Worm (Caenorhabditis elegans) whole organism, L4 larva: Measurements from ENCODE around the gene his-71.
A peak's percentile ranks its signal among the peaks of the same experiment; 100 is the strongest.

Experiments used
- T26A8.4 ChIP-seq: fragments of 200-800 bp; sonication (Bioruptor generic); IDR thresholded peaks from 2 replicates; pipeline ENCODE4 v1.3.6; 2022; ENCODE audit warnings: missing genetic modification characterization, missing compliant biosample characterization
- Y105C5A.15 ChIP-seq: fragments of 200-800 bp; sonication (Bioruptor generic); IDR thresholded peaks from 2 replicates; pipeline ENCODE4 v1.3.6; 2022; ENCODE audit warnings: missing genetic modification characterization, missing compliant biosample characterization
- Y5F2A.4 ChIP-seq: fragments of 200-800 bp; sonication (Bioruptor generic); optimal IDR thresholded peaks from 2 replicates; lab custom pipeline; 2018; ENCODE audit warnings: mild to moderate bottlenecking, missing genetic modification characterization, missing compliant biosample characterization
- ZK546.5 ChIP-seq, 2 experiments: sonication (generic microtip); optimal IDR thresholded peaks; 2 replicates each; lab custom pipeline; 2017; ENCODE audit warnings: missing biosample characterization in 2 of 2, missing genetic modification characterization in 2 of 2
- aha-1 ChIP-seq: fragments of 150-350 bp; peaks from one replicate; lab custom pipeline; 2014; ENCODE audit warnings: missing biosample characterization, missing genetic modification characterization
- ama-1 ChIP-seq: fragments of 150-350 bp; optimal IDR thresholded peaks from 2 replicates; lab custom pipeline; 2014; ENCODE audit warnings: inconsistent platforms, mixed read lengths
- arid-1 ChIP-seq: fragments of 200-800 bp; sonication (Bioruptor generic); conservative IDR thresholded peaks from 2 replicates; pipeline ENCODE4 v1.3.6; 2022; ENCODE audit warnings: missing genetic modification reagents, missing genetic modification characterization, missing compliant biosample characterization
- ctbp-1 ChIP-seq: fragments of 200-800 bp; sonication (Bioruptor generic); IDR thresholded peaks from 2 replicates; pipeline ENCODE4 v1.3.6; 2022; ENCODE audit warnings: missing genetic modification reagents, missing genetic modification characterization, missing compliant biosample characterization
- daf-16 ChIP-seq, 3 experiments: sonication (generic microtip); optimal IDR thresholded peaks; 2 replicates each; lab custom pipeline; 2016 to 2017; ENCODE audit warnings: missing genetic modification characterization in 3 of 3, missing genetic modification reagents in 3 of 3, mild to moderate bottlenecking in 2 of 3, missing compliant biosample characterization in 2 of 3, missing biosample characterization in 1 of 3, moderate library complexity in 1 of 3
- daf-8 ChIP-seq: fragments of 200-800 bp; sonication (Bioruptor generic); IDR thresholded peaks from 2 replicates; pipeline ENCODE4 v1.3.6; 2022; ENCODE audit warnings: missing genetic modification characterization, missing compliant biosample characterization
- dmd-6 ChIP-seq: fragments of 200-800 bp; sonication (Bioruptor generic); IDR thresholded peaks from 2 replicates; pipeline ENCODE4 v1.3.6; 2022; ENCODE audit warnings: missing genetic modification reagents, missing genetic modification characterization, missing compliant biosample characterization
- dve-1 ChIP-seq: sonication (generic microtip); optimal IDR thresholded peaks from 2 replicates; lab custom pipeline; 2017; ENCODE audit warnings: antibody characterized with exemption, mild to moderate bottlenecking, missing genetic modification characterization, missing compliant biosample characterization; ENCODE audit not compliant: insufficient read depth
- egl-43 ChIP-seq: fragments of 200-800 bp; sonication (Bioruptor generic); IDR thresholded peaks from 2 replicates; pipeline ENCODE4 v1.3.6; 2022; ENCODE audit warnings: missing genetic modification reagents, missing genetic modification characterization, missing compliant biosample characterization
- fkh-10 ChIP-seq: fragments of 150-350 bp; optimal IDR thresholded peaks from 2 replicates; lab custom pipeline; 2014; ENCODE audit warnings: missing biosample characterization, missing genetic modification reagents, missing genetic modification characterization
- gei-8 ChIP-seq: fragments of 200-800 bp; sonication (Bioruptor generic); optimal IDR thresholded peaks from 2 replicates; lab custom pipeline; 2018; ENCODE audit warnings: mild to moderate bottlenecking, missing genetic modification characterization, missing compliant biosample characterization
- hif-1 ChIP-seq, 2 experiments: sonication (generic microtip); optimal IDR thresholded peaks; 2 replicates each; lab custom pipeline; 2016 to 2017; ENCODE audit warnings: missing compliant biosample characterization in 2 of 2, missing genetic modification characterization in 2 of 2, missing genetic modification reagents in 2 of 2, missing genotype in 2 of 2, mild to moderate bottlenecking in 1 of 2
- hlh-11 ChIP-seq: fragments of 200-800 bp; sonication (Bioruptor generic); optimal IDR thresholded peaks from 2 replicates; lab custom pipeline; 2018; ENCODE audit warnings: mild to moderate bottlenecking, missing genetic modification characterization, missing compliant biosample characterization
- jun-1 ChIP-seq: fragments of 150-350 bp; optimal IDR thresholded peaks from 2 replicates; lab custom pipeline; 2014; ENCODE audit warnings: missing biosample characterization, missing genetic modification reagents, missing genetic modification characterization
- lim-7 ChIP-seq: fragments of 200-800 bp; sonication (Bioruptor generic); IDR thresholded peaks from 2 replicates; pipeline ENCODE4 v1.3.6; 2022; ENCODE audit warnings: missing genetic modification characterization, missing compliant biosample characterization
- lin-1 ChIP-seq: fragments of 200-800 bp; sonication (Bioruptor generic); IDR thresholded peaks from 2 replicates; pipeline ENCODE4 v1.3.6; 2022; ENCODE audit warnings: missing genetic modification reagents, missing genetic modification characterization, missing compliant biosample characterization
- lin-29 ChIP-seq: fragments of 200-800 bp; sonication (Bioruptor generic); IDR thresholded peaks from 2 replicates; pipeline ENCODE4 v1.3.6; 2022; ENCODE audit warnings: missing genetic modification reagents, missing genetic modification characterization, missing compliant biosample characterization
- lin-39 ChIP-seq: fragments of 150-350 bp; optimal IDR thresholded peaks from 2 replicates; lab custom pipeline; 2014; ENCODE audit warnings: missing biosample characterization, missing genetic modification reagents, missing genetic modification characterization
- lir-3 ChIP-seq: sonication (generic microtip); optimal IDR thresholded peaks from 2 replicates; lab custom pipeline; 2016; ENCODE audit warnings: mild to moderate bottlenecking, missing genetic modification characterization, missing compliant biosample characterization
- lsy-2 ChIP-seq, 2 experiments: fragments of 150-350 bp in 1 of 2; sonication (generic microtip) in 1 of 2; optimal IDR thresholded peaks; 2 replicates each; lab custom pipeline; 2014 to 2017; ENCODE audit warnings: missing biosample characterization in 2 of 2, missing genetic modification characterization in 2 of 2
- mdl-1 ChIP-seq, 2 experiments: fragments of 150-350 bp in 1 of 2; sonication (generic microtip) in 1 of 2; optimal IDR thresholded peaks; 2 replicates each; lab custom pipeline; 2014 to 2017; ENCODE audit warnings: missing biosample characterization in 2 of 2, missing genetic modification characterization in 2 of 2
- mdt-29 ChIP-seq: fragments of 200-800 bp; sonication (Bioruptor generic); IDR thresholded peaks from 2 replicates; pipeline ENCODE4 v1.3.6; 2022; ENCODE audit warnings: missing genetic modification reagents, missing genetic modification characterization, missing compliant biosample characterization
- mep-1 ChIP-seq: fragments of 150-350 bp; sonication (generic microtip); optimal IDR thresholded peaks from 3 replicates; lab custom pipeline; 2014; ENCODE audit warnings: missing biosample characterization, missing genetic modification characterization
- mes-2 ChIP-seq: sonication (generic microtip); optimal IDR thresholded peaks from 2 replicates; lab custom pipeline; 2016; ENCODE audit warnings: missing genotype, mild to moderate bottlenecking, missing genetic modification characterization, missing compliant biosample characterization; ENCODE audit not compliant: poor library complexity, severe bottlenecking
- mxl-2 ChIP-seq: fragments of 200-800 bp; sonication (Bioruptor generic); conservative IDR thresholded peaks from 2 replicates; pipeline ENCODE4 v1.3.6; 2022; ENCODE audit warnings: missing genetic modification reagents, missing genetic modification characterization, missing compliant biosample characterization
- mxl-3 ChIP-seq: fragments of 200-800 bp; sonication (Bioruptor generic); optimal IDR thresholded peaks from 2 replicates; lab custom pipeline; 2018; ENCODE audit warnings: mild to moderate bottlenecking, missing genetic modification characterization, missing compliant biosample characterization
- nhr-102 ChIP-seq: sonication (generic microtip); optimal IDR thresholded peaks from 2 replicates; lab custom pipeline; 2016; ENCODE audit warnings: mild to moderate bottlenecking, missing genetic modification characterization, moderate library complexity, missing compliant biosample characterization
- nhr-237 ChIP-seq: sonication (generic microtip); optimal IDR thresholded peaks from 2 replicates; lab custom pipeline; 2017; ENCODE audit warnings: missing biosample characterization, missing genetic modification characterization
- nhr-25 ChIP-seq: sonication (generic microtip); optimal IDR thresholded peaks from 2 replicates; lab custom pipeline; 2017; ENCODE audit warnings: missing genetic modification characterization, mild to moderate bottlenecking, missing compliant biosample characterization, antibody characterized with exemption, moderate library complexity, borderline replicate concordance; ENCODE audit not compliant: insufficient read depth
- nhr-28 ChIP-seq: fragments of 150-350 bp; optimal IDR thresholded peaks from 2 replicates; lab custom pipeline; 2014; ENCODE audit warnings: missing biosample characterization, missing genetic modification characterization
- nhr-48 ChIP-seq: sonication (generic microtip); optimal IDR thresholded peaks from 2 replicates; lab custom pipeline; 2016; ENCODE audit warnings: mild to moderate bottlenecking, missing genetic modification characterization, missing compliant biosample characterization
- nhr-77 ChIP-seq: fragments of 150-350 bp; optimal IDR thresholded peaks from 2 replicates; lab custom pipeline; 2014; ENCODE audit warnings: missing biosample characterization, missing genetic modification characterization
- php-3 ChIP-seq: fragments of 200-800 bp; sonication (Bioruptor generic); IDR thresholded peaks from 2 replicates; pipeline ENCODE4 v1.3.6; 2022; ENCODE audit warnings: missing genetic modification reagents, missing genetic modification characterization, missing compliant biosample characterization
- pqm-1 ChIP-seq: sonication (generic microtip); optimal IDR thresholded peaks from 2 replicates; lab custom pipeline; 2017; ENCODE audit warnings: missing biosample characterization, missing genetic modification characterization
- sdz-12 ChIP-seq: fragments of 200-800 bp; sonication (Bioruptor generic); optimal IDR thresholded peaks from 2 replicates; lab custom pipeline; 2018; ENCODE audit warnings: mild to moderate bottlenecking, missing genetic modification characterization, missing compliant biosample characterization
- tag-97 ChIP-seq: fragments of 200-800 bp; sonication (Bioruptor generic); IDR thresholded peaks from 2 replicates; pipeline ENCODE4 v1.3.6; 2022; ENCODE audit warnings: missing genetic modification characterization, missing compliant biosample characterization
- tra-1 ChIP-seq: fragments of 200-800 bp; sonication (Bioruptor generic); IDR thresholded peaks from 2 replicates; pipeline ENCODE4 v1.3.6; 2022; ENCODE audit warnings: missing genetic modification reagents, missing genetic modification characterization, missing compliant biosample characterization
- unc-62 ChIP-seq, 3 experiments: fragments of 150-350 bp in 1 of 3; sonication (generic microtip); optimal IDR thresholded peaks in 2 of 3; peaks in 1 of 3; 1 replicate in 1 of 3; 2 replicates in 2 of 3; lab custom pipeline; 2014 to 2017; ENCODE audit warnings: missing biosample characterization in 3 of 3, missing genetic modification characterization in 3 of 3, missing genetic modification reagents in 3 of 3, missing genotype in 1 of 3
- zfp-3 ChIP-seq: fragments of 200-800 bp; sonication (Bioruptor generic); conservative IDR thresholded peaks from 2 replicates; pipeline ENCODE4 v1.3.6; 2022; ENCODE audit warnings: missing genetic modification reagents, missing genetic modification characterization, missing compliant biosample characterization
- zip-11 ChIP-seq: fragments of 200-800 bp; sonication (Bioruptor generic); IDR thresholded peaks from 2 replicates; pipeline ENCODE4 v1.3.6; 2022; ENCODE audit warnings: missing genetic modification characterization, missing compliant biosample characterization
- ztf-11 ChIP-seq: fragments of 150-350 bp; optimal IDR thresholded peaks from 2 replicates; lab custom pipeline; 2014; ENCODE audit warnings: missing biosample characterization, missing genetic modification characterization

The his-71 gene

ce11 chrX:7989155-7989554, 7.3 kb upstream of the his-71 start:
- TF ChIP-seq egl-43 (GFP tag; lab: Robert Waterston, UW) (no peak), mes-2 (no peak), dmd-6 (GFP tag; lab: Robert Waterston, UW) (0 out of 2 replicates have a peak, but pooled peaks have one; percentile 10), ztf-11 (no peak), Y5F2A.4 (GFP tag; lab: Kevin White, UChicago) (no peak), nhr-25 (tag; lab: Kevin White, UChicago) (peak; percentile 60), aha-1 (tag; lab: Kevin White, UChicago) (peak; percentile 52), tag-97 (GFP tag; lab: Robert Waterston, UW) (no peak), T26A8.4 (GFP tag; lab: Robert Waterston, UW) (peak; percentile 73), zip-11 (GFP tag; lab: Robert Waterston, UW) (no peak), ctbp-1 (GFP tag; lab: Robert Waterston, UW) (0 out of 2 replicates have a peak, but pooled peaks have one; percentile 13), lim-7 (GFP tag; lab: Robert Waterston, UW) (0 out of 2 replicates have a peak, but pooled peaks have one; percentile 46), arid-1 (no peak)

ce11 chrX:7988457-7988856, 6.6 kb upstream of the his-71 start:
- TF ChIP-seq mxl-2 (GFP tag; lab: Robert Waterston, UW), result no peak
- TF ChIP-seq ZK546.5 (tag; optimal IDR thresholded peaks at IDR 0.05; lab: Kevin White, UChicago), result no peak
- no peak for TF ChIP-seq fkh-10
- TF ChIP-seq aha-1 (tag; lab: Kevin White, UChicago), result peak; percentile 60
- no peak for TF ChIP-seq nhr-237
- TF ChIP-seq daf-16 (GFP tag; optimal IDR thresholded peaks at IDR 0.05; lab: Kevin White, UChicago), result no peak
- TF ChIP-seq daf-16 (tag; optimal IDR thresholded peaks at IDR 0.05; lab: Kevin White, UChicago), result peak; percentile 10

- TF ChIP-seq unc-62 (GFP tag; optimal IDR thresholded peaks at IDR 0.05 in 1 of 2; lab: Kevin White, UChicago), result peak in 1 of 2 experiments; percentile 100
- no peak for TF ChIP-seq unc-62 (tag; optimal IDR thresholded peaks at IDR 0.05; lab: Kevin White, UChicago)
- TF ChIP-seq lir-3 (tag; lab: Kevin White, UChicago), result no peak
- TF ChIP-seq lsy-2 (tag; optimal IDR thresholded peaks at IDR 0.05; lab: Kevin White, UChicago), result peak in 1 of 2 experiments; percentile 44
- peak; percentile 90 for TF ChIP-seq aha-1 (tag; lab: Kevin White, UChicago)
- TF ChIP-seq lin-39 (tag; lab: Kevin White, UChicago), result no peak
- peak; percentile 92 for TF ChIP-seq hlh-11 (tag; lab: Kevin White, UChicago)
- peak; percentile 53 for TF ChIP-seq gei-8 (GFP tag; lab: Kevin White, UChicago)
- no peak for TF ChIP-seq daf-8 (GFP tag; lab: Robert Waterston, UW)
- peak in 1 of 2 experiments; percentile 58 for TF ChIP-seq daf-16 (GFP tag; optimal IDR thresholded peaks at IDR 0.05; lab: Kevin White, UChicago)
- peak; percentile 89 for TF ChIP-seq daf-16 (tag; optimal IDR thresholded peaks at IDR 0.05; lab: Kevin White, UChicago)
- 0 out of 2 replicates have a peak, but pooled peaks have one; percentile 12 for TF ChIP-seq zfp-3 (GFP tag; lab: Robert Waterston, UW)
- peak in 1 of 2 experiments; percentile 1 for TF ChIP-seq hif-1 (tag; optimal IDR thresholded peaks at IDR 0.05; lab: Kevin White, UChicago)
- peak; percentile 3 for TF ChIP-seq pqm-1
- peak; percentile 87 for TF ChIP-seq nhr-102 (tag; lab: Kevin White, UChicago)
- no peak for TF ChIP-seq Y105C5A.15
- TF ChIP-seq mdl-1 (tag; optimal IDR thresholded peaks at IDR 0.05; lab: Kevin White, UChicago), result peak; percentile 63 to 73
- no peak; the same call in 1 of the 2 replicates for TF ChIP-seq tra-1 (GFP tag; lab: Robert Waterston, UW)
- TF ChIP-seq nhr-25 (tag; lab: Kevin White, UChicago), result peak; percentile 83
- TF ChIP-seq lin-29, result no peak
- no peak for TF ChIP-seq ama-1
- peak; percentile 63 for TF ChIP-seq nhr-28 (tag; lab: Kevin White, UChicago)
- TF ChIP-seq dve-1, result peak; percentile 95
- 0 out of 2 replicates have a peak, but pooled peaks have one; percentile 27 for TF ChIP-seq mdt-29
- TF ChIP-seq lin-1 (GFP tag; lab: Robert Waterston, UW), result peak; percentile 59; the same call in 1 of the 2 replicates
- TF ChIP-seq sdz-12 (GFP tag; lab: Kevin White, UChicago), result no peak
- peak; percentile 21 for TF ChIP-seq mes-2
- TF ChIP-seq nhr-77 (tag; lab: Kevin White, UChicago), result peak; percentile 12
- TF ChIP-seq mep-1, result peak; percentile 59
- peak; percentile 83 for TF ChIP-seq nhr-48
- no peak for TF ChIP-seq jun-1
- peak; percentile 58 for TF ChIP-seq mxl-3 (GFP tag; lab: Kevin White, UChicago)
- peak; percentile 65; the same call in 1 of the 2 replicates for TF ChIP-seq php-3 (GFP tag; lab: Robert Waterston, UW)
- peak; percentile 77 for TF ChIP-seq dmd-6 (GFP tag; lab: Robert Waterston, UW)
Observed at ce11 chrX:7986892-7987291, 5.0 kb upstream of the his-71 start.
